Fruit fly (Drosophila melanogaster) whole organism, embryonic: Measurements from ENCODE around the gene gNacalpha.

ENCODE experiments used
- CG10565 ChIP-seq: fragments of 200-800 bp; sonication (Bioruptor generic); optimal IDR thresholded peaks from 3 replicates; lab custom pipeline; 2016; ENCODE audit warnings: missing biosample characterization, mild to moderate bottlenecking, missing genetic modification characterization
- CG12219 ChIP-seq: fragments of 200-800 bp; sonication (Bioruptor generic); optimal IDR thresholded peaks from 3 replicates; lab custom pipeline; 2018; ENCODE audit warnings: missing biosample characterization, mild to moderate bottlenecking, missing genetic modification characterization
- CG12299 ChIP-seq: fragments of 200-800 bp; sonication (Bioruptor generic); optimal IDR thresholded peaks from 2 replicates; lab custom pipeline; 2018; ENCODE audit warnings: missing biosample characterization, mild to moderate bottlenecking, missing genetic modification characterization
- CG13123 ChIP-seq: fragments of 200-800 bp; sonication (Bioruptor generic); optimal IDR thresholded peaks from 2 replicates; lab custom pipeline; 2016; ENCODE audit warnings: missing biosample characterization, missing genetic modification characterization
- CG13424 ChIP-seq: fragments of 200-800 bp; sonication (Bioruptor generic); optimal IDR thresholded peaks from 2 replicates; lab custom pipeline; 2019; ENCODE audit warnings: missing biosample characterization, mild to moderate bottlenecking, missing genetic modification characterization, moderate library complexity
- CG14710 ChIP-seq: fragments of 200-800 bp; sonication (Bioruptor generic); optimal IDR thresholded peaks from 3 replicates; lab custom pipeline; 2019; ENCODE audit warnings: missing biosample characterization, mild to moderate bottlenecking, missing genetic modification characterization, moderate library complexity
- CG15696 ChIP-seq: fragments of 200-800 bp; sonication (Bioruptor generic); optimal IDR thresholded peaks from 2 replicates; lab custom pipeline; 2019; ENCODE audit warnings: missing biosample characterization, mild to moderate bottlenecking, missing genetic modification characterization, moderate library complexity
- CG1603 ChIP-seq: fragments of 200-800 bp; sonication (Bioruptor generic); optimal IDR thresholded peaks from 2 replicates; lab custom pipeline; 2019; ENCODE audit warnings: missing biosample characterization, mild to moderate bottlenecking, missing genetic modification characterization, moderate library complexity
- CG16779 ChIP-seq: fragments of 200-800 bp; sonication (Bioruptor generic); IDR thresholded peaks from 2 replicates; pipeline ENCODE4 v1.3.6; 2022; ENCODE audit warnings: missing biosample characterization, missing genetic modification characterization
- CG16815 ChIP-seq: fragments of 200-800 bp; sonication (Bioruptor generic); optimal IDR thresholded peaks from 3 replicates; lab custom pipeline; 2017; ENCODE audit warnings: missing biosample characterization, mild to moderate bottlenecking, missing genetic modification characterization
- CG17385 ChIP-seq: fragments of 200-800 bp; sonication (Bioruptor generic); optimal IDR thresholded peaks from 3 replicates; lab custom pipeline; 2018; ENCODE audit warnings: missing biosample characterization, mild to moderate bottlenecking, missing genetic modification characterization
- CG2199 ChIP-seq: fragments of 200-800 bp; sonication (Bioruptor generic); IDR thresholded peaks from 3 replicates; pipeline ENCODE4 v1.3.6; 2022; ENCODE audit warnings: missing biosample characterization, missing genetic modification characterization
- CG2202 ChIP-seq: fragments of 200-800 bp; sonication (Bioruptor generic); optimal IDR thresholded peaks from 2 replicates; lab custom pipeline; 2018; ENCODE audit warnings: missing biosample characterization, mild to moderate bottlenecking, missing genetic modification characterization
- CG3163 ChIP-seq: fragments of 200-800 bp; sonication (Bioruptor generic); optimal IDR thresholded peaks from 3 replicates; lab custom pipeline; 2016; ENCODE audit warnings: missing biosample characterization, missing genetic modification characterization
- CG32767 ChIP-seq: fragments of 200-800 bp; sonication (Bioruptor generic); IDR thresholded peaks from 2 replicates; pipeline ENCODE4 v1.3.6; 2022; ENCODE audit warnings: missing biosample characterization, missing genetic modification characterization
- CG4707 ChIP-seq: fragments of 200-800 bp; sonication (Bioruptor generic); optimal IDR thresholded peaks from 2 replicates; lab custom pipeline; 2018; ENCODE audit warnings: missing biosample characterization, mild to moderate bottlenecking, missing genetic modification characterization, moderate library complexity
- CG6689 ChIP-seq: fragments of 200-800 bp; sonication (Bioruptor generic); IDR thresholded peaks from 2 replicates; pipeline ENCODE4 v1.3.6; 2022; ENCODE audit warnings: missing biosample characterization, missing genetic modification characterization
- CG7357 ChIP-seq: fragments of 200-800 bp; sonication (Bioruptor generic); IDR thresholded peaks from 3 replicates; pipeline ENCODE4 v1.3.6; 2022; ENCODE audit warnings: missing biosample characterization, missing genetic modification characterization
- CG8359 ChIP-seq: fragments of 200-800 bp; sonication (Bioruptor generic); optimal IDR thresholded peaks from 2 replicates; lab custom pipeline; 2017; ENCODE audit warnings: missing biosample characterization, mild to moderate bottlenecking, missing genetic modification characterization, borderline replicate concordance
- CG8765 ChIP-seq: fragments of 200-800 bp; sonication (Bioruptor generic); IDR thresholded peaks from 2 replicates; pipeline ENCODE4 v1.3.6; 2022; ENCODE audit warnings: missing biosample characterization, missing genetic modification characterization
- CG9797 ChIP-seq: fragments of 200-800 bp; sonication (Bioruptor generic); optimal IDR thresholded peaks from 3 replicates; lab custom pipeline; 2018; ENCODE audit warnings: missing biosample characterization, mild to moderate bottlenecking, missing genetic modification characterization
- Dref ChIP-seq: fragments of 200-800 bp; sonication (Bioruptor generic); IDR thresholded peaks from 2 replicates; pipeline ENCODE4 v1.3.6; 2022; ENCODE audit warnings: missing biosample characterization, missing genetic modification characterization
- Ets65A ChIP-seq: fragments of 200-800 bp; sonication (Bioruptor generic); peaks from one replicate; lab custom pipeline; 2016; ENCODE audit warnings: missing biosample characterization, missing genetic modification characterization
- Hand ChIP-seq: fragments of 200-800 bp; sonication (Bioruptor generic); optimal IDR thresholded peaks from 2 replicates; lab custom pipeline; 2017; ENCODE audit warnings: mild to moderate bottlenecking, missing biosample characterization, missing genetic modification reagents, missing genetic modification characterization
- Hmr ChIP-seq: fragments of 200-800 bp; sonication (Bioruptor generic); optimal IDR thresholded peaks from 3 replicates; lab custom pipeline; 2017; ENCODE audit warnings: mild to moderate bottlenecking, missing biosample characterization, missing genetic modification reagents, missing genetic modification characterization
- Hr3 ChIP-seq: fragments of 200-800 bp; sonication (Bioruptor generic); optimal IDR thresholded peaks from 3 replicates; lab custom pipeline; 2016; ENCODE audit warnings: missing biosample characterization, missing genetic modification characterization
- Jarid2 ChIP-seq: fragments of 200-800 bp; sonication (Bioruptor generic); optimal IDR thresholded peaks from 3 replicates; lab custom pipeline; 2017; ENCODE audit warnings: mild to moderate bottlenecking, missing biosample characterization, missing genetic modification reagents, missing genetic modification characterization
- Lim3 ChIP-seq: fragments of 200-800 bp; sonication (Bioruptor generic); IDR thresholded peaks from 2 replicates; pipeline ENCODE4 v1.3.6; 2022; ENCODE audit warnings: missing biosample characterization, missing genetic modification characterization
- Max ChIP-seq: fragments of 200-800 bp; sonication (Bioruptor generic); optimal IDR thresholded peaks from 2 replicates; lab custom pipeline; 2016; ENCODE audit warnings: missing biosample characterization, mild to moderate bottlenecking, missing genetic modification characterization
- Mes4 ChIP-seq: fragments of 200-800 bp; sonication (Bioruptor generic); optimal IDR thresholded peaks from 2 replicates; lab custom pipeline; 2016; ENCODE audit warnings: missing biosample characterization, missing genetic modification characterization
- Pdp1 ChIP-seq, 2 experiments: fragments of 200-800 bp; sonication (Bioruptor generic); optimal IDR thresholded peaks; 3 replicates each; lab custom pipeline; 2016; ENCODE audit warnings: missing biosample characterization in 2 of 2, missing genetic modification characterization in 2 of 2, mild to moderate bottlenecking in 1 of 2, moderate library complexity in 1 of 2
- Sin3A ChIP-seq: fragments of >200 bp; optimal IDR thresholded peaks from 2 replicates; lab custom pipeline; 2018
- btn ChIP-seq: fragments of 200-800 bp; sonication (Bioruptor generic); optimal IDR thresholded peaks from 2 replicates; lab custom pipeline; 2016; ENCODE audit warnings: missing biosample characterization, missing genetic modification characterization
- chm ChIP-seq: fragments of 200-800 bp; sonication (Bioruptor generic); IDR thresholded peaks from 2 replicates; pipeline ENCODE4 v1.3.6; 2022; ENCODE audit warnings: missing biosample characterization, missing genetic modification characterization
- chn ChIP-seq: fragments of 200-800 bp; sonication (Bioruptor generic); optimal IDR thresholded peaks from 2 replicates; lab custom pipeline; 2016; ENCODE audit warnings: missing biosample characterization, missing genetic modification characterization
- croc ChIP-seq: fragments of 200-800 bp; sonication (Bioruptor generic); conservative IDR thresholded peaks from 3 replicates; pipeline ENCODE4 v1.3.6; 2022; ENCODE audit warnings: missing biosample characterization, missing genetic modification characterization
- da ChIP-seq: fragments of 200-800 bp; sonication (Bioruptor generic); optimal IDR thresholded peaks from 2 replicates; lab custom pipeline; 2016; ENCODE audit warnings: missing biosample characterization, missing genetic modification characterization
- gcm ChIP-seq: fragments of 200-800 bp; sonication (Bioruptor generic); optimal IDR thresholded peaks from 2 replicates; lab custom pipeline; 2019; ENCODE audit warnings: missing biosample characterization, mild to moderate bottlenecking, missing genetic modification characterization, moderate library complexity
- gsb-n ChIP-seq: fragments of 200-800 bp; sonication (Bioruptor generic); optimal IDR thresholded peaks from 3 replicates; lab custom pipeline; 2018; ENCODE audit warnings: missing biosample characterization, mild to moderate bottlenecking, missing genetic modification characterization
- inv ChIP-seq: fragments of 200-800 bp; sonication (Bioruptor generic); IDR thresholded peaks from 2 replicates; pipeline ENCODE4 v1.3.6; 2022; ENCODE audit warnings: missing biosample characterization, missing genetic modification characterization; ENCODE audit not compliant: partially characterized antibody
- kni ChIP-seq: fragments of 200-800 bp; sonication (Bioruptor generic); optimal IDR thresholded peaks from 3 replicates; lab custom pipeline; 2017; ENCODE audit warnings: mild to moderate bottlenecking, missing biosample characterization, missing genetic modification reagents, missing genetic modification characterization
- lbe ChIP-seq: fragments of 200-800 bp; sonication (Bioruptor generic); optimal IDR thresholded peaks from 2 replicates; lab custom pipeline; 2016; ENCODE audit warnings: missing biosample characterization, mild to moderate bottlenecking, missing genetic modification characterization
- phol ChIP-seq: fragments of 200-800 bp; sonication (Bioruptor generic); optimal IDR thresholded peaks from 3 replicates; lab custom pipeline; 2018; ENCODE audit warnings: missing biosample characterization, mild to moderate bottlenecking, missing genetic modification characterization, moderate library complexity
- rib ChIP-seq: fragments of 200-800 bp; sonication (Bioruptor generic); IDR thresholded peaks from 2 replicates; pipeline ENCODE4 v1.3.6; 2022; ENCODE audit warnings: missing biosample characterization, missing genetic modification characterization
- row ChIP-seq: fragments of 200-800 bp; sonication (Bioruptor generic); IDR thresholded peaks from 3 replicates; pipeline ENCODE4 v1.3.6; 2022; ENCODE audit warnings: missing biosample characterization, missing genetic modification characterization
- sd ChIP-seq: fragments of 200-800 bp; sonication (Bioruptor generic); optimal IDR thresholded peaks from 3 replicates; lab custom pipeline; 2018; ENCODE audit warnings: missing biosample characterization, mild to moderate bottlenecking, missing genetic modification characterization, moderate library complexity
- seq ChIP-seq: fragments of 200-800 bp; sonication (Bioruptor generic); IDR thresholded peaks from 2 replicates; pipeline ENCODE4 v1.3.6; 2022; ENCODE audit warnings: missing biosample characterization, missing genetic modification characterization
- stwl ChIP-seq: fragments of 200-800 bp; sonication (Bioruptor generic); optimal IDR thresholded peaks from 3 replicates; lab custom pipeline; 2018; ENCODE audit warnings: missing biosample characterization, mild to moderate bottlenecking, missing genetic modification characterization, moderate library complexity
- unpg ChIP-seq: fragments of 200-800 bp; sonication (Bioruptor generic); optimal IDR thresholded peaks from 3 replicates; lab custom pipeline; 2018; ENCODE audit warnings: missing biosample characterization, mild to moderate bottlenecking, missing genetic modification characterization, moderate library complexity

The gNacalpha gene

DNA sequence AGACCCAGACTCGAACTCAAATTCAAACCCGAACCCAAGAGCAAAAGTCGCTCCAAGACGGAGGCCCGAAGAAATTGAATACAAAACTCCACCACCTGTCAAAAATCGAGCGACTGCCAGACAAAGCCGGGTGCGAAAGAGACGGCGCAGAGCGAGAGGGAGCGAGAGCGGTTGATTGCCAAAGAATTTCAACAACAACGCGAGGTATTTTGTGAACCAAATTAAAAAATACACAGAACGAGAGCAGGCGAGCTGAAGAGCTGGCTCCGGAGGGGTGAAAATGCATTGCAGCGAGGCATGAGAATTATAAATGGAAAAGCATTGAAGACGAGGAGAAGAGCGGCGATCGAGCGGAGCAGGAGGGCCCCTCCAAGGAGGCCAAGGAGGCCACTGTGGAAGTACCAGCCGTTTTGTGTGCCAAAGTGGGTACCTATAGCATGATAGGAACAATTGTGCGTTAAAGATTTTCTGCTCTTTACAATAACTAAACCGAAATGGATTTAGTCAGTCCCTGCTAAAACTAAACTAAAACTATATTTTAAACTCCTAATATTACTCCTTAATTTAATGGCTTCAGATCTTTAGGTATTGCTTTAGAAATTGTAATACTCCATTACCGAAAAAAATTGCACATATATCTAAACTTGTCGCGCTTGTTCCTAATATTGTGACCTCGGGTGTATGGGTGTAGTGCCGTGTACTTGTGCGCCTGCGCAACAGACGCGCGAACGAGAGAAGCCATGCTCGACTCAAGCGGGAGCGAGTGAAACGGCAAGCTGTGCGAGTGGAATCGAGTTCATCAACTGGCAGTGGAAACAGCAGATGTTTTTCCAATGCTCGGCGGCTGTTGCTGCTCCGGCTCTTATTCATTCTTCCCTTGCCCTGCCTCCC lies 25.7 kb downstream of the gNacalpha start (continued):
- TF ChIP-seq unpg (GFP tag; lab: Kevin White, UChicago) (peak; percentile 59), CG1603 (tag; lab: Kevin White, UChicago) (peak; percentile 41), rib (no peak), gsb-n (peak; percentile 20), da (GFP tag; lab: Kevin White, UChicago) (peak; percentile 44), Sin3A (lab: Kevin White, UChicago) (no peak), CG9797 (no peak), CG10565 (GFP tag; lab: Kevin White, UChicago) (no peak), CG2199 (GFP tag; lab: Robert Waterston, UW) (peak; percentile 99), btn (GFP tag; lab: Kevin White, UChicago) (no peak), sd (tag; lab: Kevin White, UChicago) (peak; percentile 89), CG8359 (GFP tag; lab: Kevin White, UChicago) (peak; percentile 35), seq (GFP tag; lab: Robert Waterston, UW) (no peak), Jarid2 (GFP tag; lab: Kevin White, UChicago) (no peak), CG3163 (no peak), Hand (GFP tag; lab: Kevin White, UChicago) (no peak), lbe (GFP tag; lab: Kevin White, UChicago) (peak; percentile 40), CG32767 (GFP tag; lab: Robert Waterston, UW) (no peak), CG12299 (tag; lab: Kevin White, UChicago) (no peak), gcm (GFP tag; lab: Kevin White, UChicago) (peak; percentile 35), CG2202 (peak; percentile 56), CG4707 (GFP tag; lab: Kevin White, UChicago) (peak; percentile 64), CG14710 (tag; lab: Kevin White, UChicago) (peak; percentile 69), stwl (tag; lab: Kevin White, UChicago) (peak; percentile 1), Ets65A (GFP tag; lab: Kevin White, UChicago) (peak; percentile 70), CG16779 (GFP tag; lab: Robert Waterston, UW) (no peak), CG13424 (peak; percentile 8), CG17385 (GFP tag; lab: Kevin White, UChicago) (no peak), CG15696 (tag; lab: Kevin White, UChicago) (peak; percentile 81), Hr3 (GFP tag; lab: Kevin White, UChicago) (peak; percentile 22), Max (peak; percentile 30), chn (no peak), CG8765 (GFP tag; lab: Robert Waterston, UW) (no peak), Pdp1 (GFP tag; optimal IDR thresholded peaks at IDR 0.05; lab: Kevin White, UChicago) (peak in 1 of 2 experiments; percentile 29), CG12219 (peak; percentile 36), Hmr (GFP tag; lab: Kevin White, UChicago) (no peak), phol (tag; lab: Kevin White, UChicago) (peak; percentile 74), Lim3 (GFP tag; lab: Robert Waterston, UW) (no peak), Dref (GFP tag; lab: Robert Waterston, UW) (no peak), CG13123 (no peak), chm (GFP tag; lab: Robert Waterston, UW) (no peak), Mes4 (peak; percentile 23), inv (GFP tag; lab: Robert Waterston, UW) (no peak), croc (GFP tag; lab: Robert Waterston, UW) (peak; percentile 41; the same call in 1 of the 3 replicates), CG7357 (GFP tag; lab: Robert Waterston, UW) (peak; percentile 8; the same call in 1 of the 3 replicates), CG16815 (GFP tag; lab: Kevin White, UChicago) (peak; percentile 78), kni (GFP tag; lab: Kevin White, UChicago) (peak; percentile 31), row (GFP tag; lab: Robert Waterston, UW) (peak; percentile 36; the same call in 1 of the 3 replicates), CG6689 (GFP tag; lab: Robert Waterston, UW) (peak; percentile 38; the same call in 1 of the 2 replicates)
